Fruit fly (Drosophila melanogaster) whole organism, pupa: Measurements from ENCODE around the gene CG15025.

Experiments
- CG10348 ChIP-seq: fragments of 200-800 bp; sonication (Bioruptor generic); IDR thresholded peaks from 2 replicates; pipeline ENCODE4 v1.3.6; 2022; ENCODE audit warnings: missing biosample characterization, missing genetic modification characterization
- CG12605 ChIP-seq: fragments of 200-800 bp; sonication (Bioruptor generic); IDR thresholded peaks from 2 replicates; pipeline ENCODE4 v1.3.6; 2022; ENCODE audit warnings: missing biosample characterization, missing genetic modification characterization
- CG13204 ChIP-seq: fragments of 200-800 bp; sonication (Bioruptor generic); optimal IDR thresholded peaks from 2 replicates; lab custom pipeline; 2018; ENCODE audit warnings: missing biosample characterization, mild to moderate bottlenecking, missing genetic modification characterization, moderate library complexity
- CG14655 ChIP-seq: fragments of 200-800 bp; sonication (Bioruptor generic); optimal IDR thresholded peaks from 3 replicates; lab custom pipeline; 2017; ENCODE audit warnings: mild to moderate bottlenecking, missing biosample characterization, missing genetic modification reagents, missing genetic modification characterization
- CG15710 ChIP-seq: fragments of 200-800 bp; sonication (Bioruptor generic); optimal IDR thresholded peaks from 2 replicates; lab custom pipeline; 2018; ENCODE audit warnings: missing biosample characterization, mild to moderate bottlenecking, missing genetic modification characterization, moderate library complexity
- CG17806 ChIP-seq: fragments of 200-800 bp; sonication (Bioruptor generic); optimal IDR thresholded peaks from 2 replicates; lab custom pipeline; 2018; ENCODE audit warnings: missing biosample characterization, mild to moderate bottlenecking, missing genetic modification characterization, moderate library complexity
- CG32121 ChIP-seq: fragments of 200-800 bp; sonication (Bioruptor generic); IDR thresholded peaks from 2 replicates; pipeline ENCODE4 v1.3.6; 2022; ENCODE audit warnings: missing biosample characterization, missing genetic modification characterization
- CG34367 ChIP-seq: fragments of 200-800 bp; sonication (Bioruptor generic); optimal IDR thresholded peaks from 2 replicates; lab custom pipeline; 2018; ENCODE audit warnings: missing biosample characterization, mild to moderate bottlenecking, missing genetic modification characterization
- CG4496 ChIP-seq: fragments of 200-800 bp; sonication (Bioruptor generic); IDR thresholded peaks from 3 replicates; pipeline ENCODE4 v1.3.6; 2022; ENCODE audit warnings: missing biosample characterization, missing genetic modification characterization
- CG8159 ChIP-seq: fragments of 200-800 bp; sonication (Bioruptor generic); optimal IDR thresholded peaks from 3 replicates; lab custom pipeline; 2018; ENCODE audit warnings: missing biosample characterization, mild to moderate bottlenecking, missing genetic modification characterization, moderate library complexity
- CG8301 ChIP-seq: fragments of 200-800 bp; sonication (Bioruptor generic); optimal IDR thresholded peaks from 2 replicates; lab custom pipeline; 2018; ENCODE audit warnings: missing biosample characterization, mild to moderate bottlenecking, missing genetic modification characterization
- CG9948 ChIP-seq: fragments of 200-800 bp; sonication (Bioruptor generic); optimal IDR thresholded peaks from 2 replicates; lab custom pipeline; 2018; ENCODE audit warnings: missing biosample characterization, mild to moderate bottlenecking, missing genetic modification characterization, moderate library complexity
- D1 ChIP-seq: fragments of 200-800 bp; sonication (Bioruptor generic); optimal IDR thresholded peaks from 2 replicates; lab custom pipeline; 2018; ENCODE audit warnings: missing biosample characterization, mild to moderate bottlenecking, missing genetic modification characterization, moderate library complexity
- EcR ChIP-seq: fragments of 200-800 bp; sonication (Bioruptor generic); optimal IDR thresholded peaks from 3 replicates; lab custom pipeline; 2019; ENCODE audit warnings: missing biosample characterization, missing genetic modification characterization, mild to moderate bottlenecking, moderate library complexity, missing genetic modification reagents
- Ets98B ChIP-seq: fragments of 200-800 bp; sonication (Bioruptor generic); IDR thresholded peaks from 2 replicates; pipeline ENCODE4 v1.3.6; 2022; ENCODE audit warnings: missing biosample characterization, missing genetic modification characterization
- Pif1A ChIP-seq: fragments of 200-800 bp; sonication (Bioruptor generic); optimal IDR thresholded peaks from 3 replicates; lab custom pipeline; 2016; ENCODE audit warnings: missing biosample characterization, missing genetic modification characterization
- Pif1B ChIP-seq: fragments of 200-800 bp; sonication (Bioruptor generic); optimal IDR thresholded peaks from 3 replicates; lab custom pipeline; 2016; ENCODE audit warnings: missing biosample characterization, missing genetic modification characterization
- Snoo ChIP-seq: fragments of 200-800 bp; sonication (Bioruptor generic); optimal IDR thresholded peaks from 3 replicates; lab custom pipeline; 2017; ENCODE audit warnings: missing biosample characterization, mild to moderate bottlenecking, missing genetic modification characterization, inconsistent platforms
- fd96Ca ChIP-seq: fragments of 200-800 bp; sonication (Bioruptor generic); IDR thresholded peaks from 3 replicates; pipeline ENCODE4 v1.3.6; 2022; ENCODE audit warnings: missing biosample characterization, missing genetic modification characterization
- gl ChIP-seq: fragments of 200-800 bp; sonication (Bioruptor generic); optimal IDR thresholded peaks from 2 replicates; lab custom pipeline; 2018; ENCODE audit warnings: missing biosample characterization, mild to moderate bottlenecking, missing genetic modification characterization
- rn ChIP-seq: fragments of 200-800 bp; sonication (Bioruptor generic); IDR thresholded peaks from 2 replicates; pipeline ENCODE4 v1.3.6; 2022; ENCODE audit warnings: missing biosample characterization, missing genetic modification characterization

CG15025 gene

DNA sequence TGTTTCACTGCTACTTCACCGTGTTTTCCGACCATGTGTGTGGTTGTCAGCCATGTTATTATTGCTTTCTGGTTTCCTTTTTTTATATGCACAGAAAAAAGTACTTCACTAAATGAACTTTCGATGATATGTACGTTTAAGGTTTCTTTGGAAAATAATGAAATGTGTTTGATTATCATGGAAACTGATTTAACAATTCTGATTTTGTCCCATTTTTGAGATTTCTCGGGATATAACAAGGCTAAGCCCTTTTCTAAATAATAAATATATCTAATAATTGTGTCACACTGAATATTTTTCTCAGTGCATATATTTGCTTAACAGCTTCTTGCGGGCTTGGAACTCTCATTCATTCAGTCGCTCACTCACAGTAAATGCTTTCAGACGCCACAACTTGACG, 1.5 kb upstream of the CG15025 start:
- TF ChIP-seq CG14655 = peak; percentile 35
- no peak for TF ChIP-seq gl (tag; lab: Kevin White, UChicago)
- no peak for TF ChIP-seq Ets98B (GFP tag; lab: Robert Waterston, UW)
- TF ChIP-seq D1 (tag; lab: Kevin White, UChicago) = no peak
- no peak for TF ChIP-seq EcR (GFP tag; lab: Kevin White, UChicago)
- TF ChIP-seq CG32121 = no peak
- peak; percentile 10 for TF ChIP-seq CG34367 (tag; lab: Kevin White, UChicago)
- TF ChIP-seq CG4496 (GFP tag; lab: Robert Waterston, UW) = no peak
- no peak for TF ChIP-seq CG8301 (tag; lab: Kevin White, UChicago)
- TF ChIP-seq CG17806 (tag; lab: Kevin White, UChicago) = peak; percentile 36
- no peak for TF ChIP-seq Pif1B
- TF ChIP-seq Snoo = no peak
- no peak for TF ChIP-seq fd96Ca (GFP tag; lab: Robert Waterston, UW)
- no peak for TF ChIP-seq CG13204 (GFP tag; lab: Kevin White, UChicago)
- TF ChIP-seq CG12605 = no peak
- TF ChIP-seq CG10348 (GFP tag; lab: Robert Waterston, UW) = no peak
- TF ChIP-seq CG9948 (tag; lab: Kevin White, UChicago) = peak; percentile 26
- no peak for TF ChIP-seq Pif1A (GFP tag; lab: Kevin White, UChicago)
- peak; percentile 30 for TF ChIP-seq CG15710 (tag; lab: Kevin White, UChicago)
- TF ChIP-seq rn (GFP tag; lab: Robert Waterston, UW) = no peak
- peak; percentile 59 for TF ChIP-seq CG8159
- TF ChIP-seq, all 21 proteins: peak for 6

DNA sequence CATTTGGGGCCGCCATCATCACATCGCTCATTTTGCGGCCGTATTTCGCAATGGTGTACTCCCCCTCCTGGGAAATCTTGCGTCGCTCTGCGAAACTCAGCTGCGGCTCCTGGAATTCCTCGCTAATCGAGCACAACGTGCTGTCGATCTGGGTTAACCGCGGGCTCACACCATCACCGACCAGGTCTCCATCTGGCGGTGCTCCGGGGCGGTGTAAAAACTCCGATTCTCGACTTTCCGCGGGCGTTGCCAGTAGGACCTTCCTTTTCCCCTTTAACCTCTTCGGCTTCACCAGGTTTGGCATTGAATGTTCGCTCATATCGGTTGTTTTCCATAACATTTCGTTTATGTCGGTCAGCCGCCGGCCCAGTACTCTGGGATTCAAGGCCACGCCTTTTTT, 952 bp downstream of the CG15025 start:
- TF ChIP-seq fd96Ca (GFP tag; lab: Robert Waterston, UW) = no peak
- no peak for TF ChIP-seq CG32121

DNA sequence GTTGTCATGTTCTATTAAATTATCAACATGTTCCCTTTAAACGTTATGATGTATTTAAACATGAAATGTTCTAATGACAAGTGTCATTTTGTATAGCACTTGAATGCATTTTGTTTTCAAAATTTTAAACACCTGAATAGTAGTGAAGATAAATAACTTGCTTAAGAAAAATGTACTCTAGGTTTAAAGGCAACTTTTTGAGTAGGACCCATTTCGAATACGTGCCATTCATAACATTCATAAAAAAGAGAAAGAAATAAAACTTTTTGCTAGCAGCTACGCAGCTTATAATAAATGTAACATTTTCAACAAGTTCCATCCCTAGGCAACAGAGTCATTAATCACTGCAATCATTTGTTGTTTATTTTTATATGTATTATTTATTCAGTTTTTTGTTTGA, 4.5 kb downstream of the CG15025 start:
- TF ChIP-seq CG15710 (tag; lab: Kevin White, UChicago) (no peak), fd96Ca (GFP tag; lab: Robert Waterston, UW) (no peak), CG10348 (GFP tag; lab: Robert Waterston, UW) (no peak), Ets98B (GFP tag; lab: Robert Waterston, UW) (no peak), CG13204 (GFP tag; lab: Kevin White, UChicago) (no peak), CG8159 (no peak), CG8301 (tag; lab: Kevin White, UChicago) (no peak), Pif1A (GFP tag; lab: Kevin White, UChicago) (no peak), CG9948 (tag; lab: Kevin White, UChicago) (no peak), CG12605 (no peak), EcR (GFP tag; lab: Kevin White, UChicago) (no peak), CG17806 (tag; lab: Kevin White, UChicago) (no peak)
- TF ChIP-seq, all 21 proteins: peak for 0

DNA sequence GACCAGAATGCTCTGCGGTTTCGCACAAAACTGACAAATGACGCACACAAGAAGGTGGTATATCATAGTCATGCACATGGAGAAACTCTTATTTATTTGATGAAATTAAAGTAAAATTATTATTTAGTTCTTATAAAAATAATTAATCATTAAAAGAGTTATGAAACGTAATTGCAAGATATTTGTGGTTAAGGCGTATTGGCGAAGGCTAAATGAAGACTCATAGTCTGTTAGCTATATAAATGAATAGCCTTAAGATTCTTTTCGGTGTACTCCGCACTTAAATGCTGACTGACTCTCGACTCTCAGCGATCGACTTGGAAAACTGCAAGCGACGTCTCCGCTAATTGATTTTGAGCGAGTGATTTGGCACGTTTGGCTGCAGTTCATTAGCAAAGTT, 14.4 kb downstream of the CG15025 start:
- no peak for TF ChIP-seq Pif1A (GFP tag; lab: Kevin White, UChicago)
- TF ChIP-seq CG32121 = no peak
- TF ChIP-seq CG4496 (GFP tag; lab: Robert Waterston, UW) = peak; percentile 53; the same call in 2 of the 3 replicates
- TF ChIP-seq CG14655 = peak; percentile 28
- TF ChIP-seq EcR (GFP tag; lab: Kevin White, UChicago) = no peak
- no peak for TF ChIP-seq CG13204 (GFP tag; lab: Kevin White, UChicago)
- TF ChIP-seq fd96Ca (GFP tag; lab: Robert Waterston, UW) = no peak
- no peak for TF ChIP-seq Pif1B
- TF ChIP-seq CG8301 (tag; lab: Kevin White, UChicago) = no peak

- TF ChIP-seq CG15710 (tag; lab: Kevin White, UChicago) = no peak
- no peak for TF ChIP-seq Pif1B
- peak; percentile 61; the same call in 1 of the 2 replicates for TF ChIP-seq Ets98B (GFP tag; lab: Robert Waterston, UW)
- TF ChIP-seq D1 (tag; lab: Kevin White, UChicago) = no peak
- no peak for TF ChIP-seq CG8159
- peak; percentile 3 for TF ChIP-seq CG14655
- peak; percentile 16; the same call in 1 of the 3 replicates for TF ChIP-seq CG4496 (GFP tag; lab: Robert Waterston, UW)
- TF ChIP-seq CG34367 (tag; lab: Kevin White, UChicago) = no peak
Observed at dm6 chr3R:19474128-19474527, 16.8 kb downstream of the CG15025 start.

DNA sequence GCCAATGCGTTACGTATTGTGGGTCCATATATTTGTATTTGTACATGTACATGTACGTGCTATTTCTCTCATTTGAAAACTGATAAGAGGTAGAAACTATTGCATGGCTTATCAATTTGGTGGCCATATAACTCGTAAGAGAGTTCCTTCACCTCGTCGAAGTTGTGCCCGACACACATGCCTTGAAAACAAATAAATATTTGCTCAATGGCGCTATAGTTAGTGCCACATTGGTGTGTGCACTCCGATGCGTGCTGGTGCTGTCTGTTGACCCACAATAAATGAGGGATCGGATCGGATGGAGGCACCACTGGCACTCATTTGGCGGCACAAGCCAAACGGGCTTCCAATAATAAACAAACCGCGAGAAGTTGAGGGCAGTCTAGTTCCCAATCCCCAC, 18.7 kb downstream of the CG15025 start:
- TF ChIP-seq EcR (GFP tag; lab: Kevin White, UChicago) = peak; percentile 50
- TF ChIP-seq rn (GFP tag; lab: Robert Waterston, UW) = no peak
- 0 out of 2 replicates have a peak, but pooled peaks have one; percentile 27 for TF ChIP-seq Ets98B (GFP tag; lab: Robert Waterston, UW)

- TF ChIP-seq CG9948 (tag; lab: Kevin White, UChicago) (no peak), CG34367 (tag; lab: Kevin White, UChicago) (no peak), Pif1A (GFP tag; lab: Kevin White, UChicago) (no peak), CG8301 (tag; lab: Kevin White, UChicago) (no peak), CG10348 (GFP tag; lab: Robert Waterston, UW) (no peak), CG17806 (tag; lab: Kevin White, UChicago) (no peak), CG14655 (no peak), Ets98B (GFP tag; lab: Robert Waterston, UW) (no peak), Snoo (no peak), CG4496 (GFP tag; lab: Robert Waterston, UW) (no peak), fd96Ca (GFP tag; lab: Robert Waterston, UW) (no peak), rn (GFP tag; lab: Robert Waterston, UW) (no peak), CG15710 (tag; lab: Kevin White, UChicago) (no peak), CG32121 (no peak), Pif1B (no peak), CG12605 (no peak), CG8159 (no peak)
Observed at dm6 chr3R:19470607-19471006, 20.3 kb downstream of the CG15025 start.
